Worm (Caenorhabditis elegans) whole organism, young adult: Measurements from ENCODE around the gene srt-36.
"Not testable (repeated sequence)": the region's sequence is repeated elsewhere in the genome, so short reads cannot be mapped to it uniquely, and the experiment has no call there.

Experiments used
- F10E7.11 ChIP-seq: sonication (generic microtip); optimal IDR thresholded peaks from 2 replicates; lab custom pipeline; 2017; ENCODE audit warnings: mild to moderate bottlenecking, missing genetic modification characterization, moderate library complexity, missing compliant biosample characterization
- F39B2.1 ChIP-seq: fragments of 200-800 bp; sonication (Bioruptor generic); IDR thresholded peaks from 2 replicates; pipeline ENCODE4 v1.3.6; 2022; ENCODE audit warnings: missing genetic modification reagents, missing genetic modification characterization, missing compliant biosample characterization
- F49E8.2 ChIP-seq: sonication (generic microtip); optimal IDR thresholded peaks from 3 replicates; lab custom pipeline; 2017; ENCODE audit warnings: missing genetic modification characterization, mild to moderate bottlenecking, missing compliant biosample characterization, antibody characterized with exemption, moderate library complexity; ENCODE audit not compliant: insufficient read depth
- F57A8.1 ChIP-seq: fragments of 200-800 bp; sonication (Bioruptor generic); optimal IDR thresholded peaks from 2 replicates; lab custom pipeline; 2018; ENCODE audit warnings: mild to moderate bottlenecking, missing genetic modification characterization, moderate library complexity, missing compliant biosample characterization
- K11D2.4 ChIP-seq: fragments of 200-800 bp; sonication (Bioruptor generic); IDR thresholded peaks from 2 replicates; pipeline ENCODE4 v1.3.6; 2022; ENCODE audit warnings: missing genetic modification reagents, missing genetic modification characterization, missing compliant biosample characterization
- T07F8.4 ChIP-seq: sonication (generic microtip); optimal IDR thresholded peaks from 2 replicates; lab custom pipeline; 2016; ENCODE audit warnings: mild to moderate bottlenecking, missing genetic modification characterization, moderate library complexity, missing compliant biosample characterization
- Y53F4B.3 ChIP-seq: fragments of 200-800 bp; sonication (Bioruptor generic); IDR thresholded peaks from 2 replicates; pipeline ENCODE4 v1.3.6; 2022; ENCODE audit warnings: missing genetic modification reagents, missing genetic modification characterization, missing compliant biosample characterization
- atf-7 ChIP-seq: sonication (generic microtip); optimal IDR thresholded peaks from 2 replicates; lab custom pipeline; 2017; ENCODE audit warnings: mild to moderate bottlenecking, missing genetic modification characterization, missing compliant biosample characterization
- attf-5 ChIP-seq: fragments of 200-800 bp; sonication (Bioruptor generic); optimal IDR thresholded peaks from 2 replicates; lab custom pipeline; 2018; ENCODE audit warnings: mild to moderate bottlenecking, missing genetic modification characterization, missing compliant biosample characterization
- bed-1 ChIP-seq: fragments of 200-800 bp; sonication (Bioruptor generic); IDR thresholded peaks from 2 replicates; pipeline ENCODE4 v1.3.6; 2022; ENCODE audit warnings: missing genetic modification reagents, missing genetic modification characterization, missing compliant biosample characterization
- cebp-2 ChIP-seq: fragments of 200-800 bp; sonication (Bioruptor generic); IDR thresholded peaks from 2 replicates; pipeline ENCODE4 v1.3.6; 2022; ENCODE audit warnings: missing genetic modification characterization, missing compliant biosample characterization
- chd-7 ChIP-seq: sonication (generic microtip); optimal IDR thresholded peaks from 2 replicates; lab custom pipeline; 2016; ENCODE audit warnings: mild to moderate bottlenecking, missing genetic modification characterization, moderate library complexity, missing compliant biosample characterization
- dpl-1 ChIP-seq: fragments of 150-350 bp; optimal IDR thresholded peaks from 2 replicates; lab custom pipeline; 2014; ENCODE audit warnings: missing biosample characterization, missing genetic modification reagents, missing genetic modification characterization
- egl-44 ChIP-seq: fragments of 200-800 bp; sonication (Bioruptor generic); IDR thresholded peaks from 2 replicates; pipeline ENCODE4 v1.3.6; 2022; ENCODE audit warnings: missing genetic modification reagents, missing genetic modification characterization, missing compliant biosample characterization
- hmg-20 ChIP-seq: fragments of 200-800 bp; sonication (Bioruptor generic); IDR thresholded peaks from 2 replicates; pipeline ENCODE4 v1.3.6; 2022; ENCODE audit warnings: missing genetic modification reagents, missing genetic modification characterization, missing compliant biosample characterization
- lin-40 ChIP-seq: sonication (generic microtip); optimal IDR thresholded peaks from 2 replicates; lab custom pipeline; 2016; ENCODE audit warnings: missing genetic modification characterization, mild to moderate bottlenecking, missing compliant biosample characterization, missing genotype, missing genetic modification reagents
- lin-54 ChIP-seq: fragments of 200-800 bp; sonication (Bioruptor generic); optimal IDR thresholded peaks from 2 replicates; lab custom pipeline; 2018; ENCODE audit warnings: mild to moderate bottlenecking, missing genetic modification characterization, missing compliant biosample characterization
- madf-10 ChIP-seq: sonication (generic microtip); optimal IDR thresholded peaks from 2 replicates; lab custom pipeline; 2016; ENCODE audit warnings: mild to moderate bottlenecking, missing genetic modification characterization, missing compliant biosample characterization
- nhr-120 ChIP-seq: fragments of 200-800 bp; sonication (Bioruptor generic); IDR thresholded peaks from 2 replicates; pipeline ENCODE4 v1.3.6; 2022; ENCODE audit warnings: missing genetic modification characterization, missing compliant biosample characterization
- nhr-27 ChIP-seq: fragments of 200-800 bp; sonication (Bioruptor generic); optimal IDR thresholded peaks from 2 replicates; lab custom pipeline; 2018; ENCODE audit warnings: mild to moderate bottlenecking, missing genetic modification characterization, moderate library complexity, missing compliant biosample characterization
- pbrm-1 ChIP-seq: fragments of 200-800 bp; sonication (Bioruptor generic); IDR thresholded peaks from 2 replicates; pipeline ENCODE4 v1.3.6; 2022; ENCODE audit warnings: missing genetic modification reagents, missing genetic modification characterization, missing compliant biosample characterization
- sea-2 ChIP-seq: fragments of 200-800 bp; sonication (Bioruptor generic); IDR thresholded peaks from 2 replicates; pipeline ENCODE4 v1.3.6; 2022; ENCODE audit warnings: missing genetic modification characterization, missing compliant biosample characterization
- snpc-4 ChIP-seq, 5 experiments: fragments of 150-350 bp in 1 of 5; sonication (generic microtip) in 4 of 5; optimal IDR thresholded peaks; 2 replicates each; lab custom pipeline; 2014 to 2018; ENCODE audit warnings: missing genetic modification characterization in 5 of 5, missing biosample characterization in 3 of 5, antibody characterized with exemption in 2 of 5, mild to moderate bottlenecking in 2 of 5, missing compliant biosample characterization in 2 of 5, missing genotype in 2 of 5, moderate library complexity in 2 of 5, missing genetic modification reagents in 1 of 5
- tbp1 ChIP-seq: fragments of 200-800 bp; sonication (Bioruptor generic); optimal IDR thresholded peaks from 2 replicates; lab custom pipeline; 2018; ENCODE audit warnings: mild to moderate bottlenecking, missing genetic modification characterization, missing compliant biosample characterization
- tlf-1 ChIP-seq: fragments of 200-800 bp; sonication (Bioruptor generic); optimal IDR thresholded peaks from 2 replicates; lab custom pipeline; 2018; ENCODE audit warnings: mild to moderate bottlenecking, missing genetic modification characterization, missing compliant biosample characterization
- unc-130 ChIP-seq: sonication (generic microtip); optimal IDR thresholded peaks from 2 replicates; lab custom pipeline; 2016; ENCODE audit warnings: missing genetic modification reagents, missing genetic modification characterization, missing compliant biosample characterization
- xnd-1 ChIP-seq: sonication (generic microtip); optimal IDR thresholded peaks from 2 replicates; lab custom pipeline; 2016; ENCODE audit warnings: missing genotype, missing genetic modification reagents, missing genetic modification characterization, missing compliant biosample characterization
- zim-3 ChIP-seq: sonication (generic microtip); optimal IDR thresholded peaks from 2 replicates; lab custom pipeline; 2017; ENCODE audit warnings: mild to moderate bottlenecking, missing genetic modification characterization, moderate library complexity, missing compliant biosample characterization
- ztf-22 ChIP-seq: fragments of 200-800 bp; sonication (Bioruptor generic); optimal IDR thresholded peaks from 2 replicates; lab custom pipeline; 2018; ENCODE audit warnings: mild to moderate bottlenecking, missing genetic modification characterization, moderate library complexity, missing compliant biosample characterization
- ztf-3 ChIP-seq: fragments of 200-800 bp; sonication (Bioruptor generic); optimal IDR thresholded peaks from 2 replicates; lab custom pipeline; 2018; ENCODE audit warnings: mild to moderate bottlenecking, missing genetic modification characterization, missing compliant biosample characterization
- ztf-6 ChIP-seq: fragments of 200-800 bp; sonication (Bioruptor generic); IDR thresholded peaks from 2 replicates; pipeline ENCODE4 v1.3.6; 2022; ENCODE audit warnings: missing genetic modification reagents, missing genetic modification characterization, missing compliant biosample characterization

The srt-36 gene

ce11 chrV:4298579-4298978 lies 30.5 kb upstream of the srt-36 start, which contains the start of gene ZC132.11 (continued):
- TF ChIP-seq Y53F4B.3 (GFP tag; lab: Robert Waterston, UW) = no peak
- TF ChIP-seq atf-7 (tag; lab: Kevin White, UChicago) = no peak
- TF ChIP-seq nhr-27 = no peak

ce11 chrV:4295920-4296319 lies 27.8 kb upstream of the srt-36 start, which contains the start of gene F47D2.11:
Gene F47D2.11, minus strand, starts transcription at chrV:4296020.
- TF ChIP-seq ztf-3 (GFP tag; lab: Kevin White, UChicago) (no peak), egl-44 (no peak), unc-130 (no peak), sea-2 (no peak), ztf-6 (GFP tag; lab: Robert Waterston, UW) (no peak), chd-7 (tag; lab: Kevin White, UChicago) (no peak), xnd-1 (no peak), lin-40 (tag; lab: Kevin White, UChicago) (no peak), madf-10 (no peak), T07F8.4 (tag; lab: Kevin White, UChicago) (no peak), K11D2.4 (no peak), lin-54 (GFP tag; lab: Kevin White, UChicago) (no peak), attf-5 (GFP tag; lab: Kevin White, UChicago) (no peak), F39B2.1 (no peak), F49E8.2 (no peak), F10E7.11 (tag; lab: Kevin White, UChicago) (no peak), cebp-2 (GFP tag; lab: Robert Waterston, UW) (no peak), hmg-20 (GFP tag; lab: Robert Waterston, UW) (no peak), zim-3 (tag; lab: Kevin White, UChicago) (no peak), nhr-120 (GFP tag; lab: Robert Waterston, UW) (no peak)

- TF ChIP-seq F57A8.1 (GFP tag; lab: Kevin White, UChicago); ztf-22; tlf-1 (GFP tag; lab: Kevin White, UChicago): not testable (repeated sequence)
- TF ChIP-seq, all 124 proteins: peak for 0; not testable (repeated sequence) for 124
Observed at ce11 chrV:4293425-4293824, 25.3 kb upstream of the srt-36 start, which contains the start of gene srh-194. Gene srh-194, minus strand, starts transcription at chrV:4293525.

- not testable (repeated sequence) for TF ChIP-seq bed-1 (GFP tag; lab: Robert Waterston, UW); tbp1; dpl-1
Observed at ce11 chrV:4290093-4290492, 22.0 kb upstream of the srt-36 start, which contains the start of gene srh-193. Gene srh-193, minus strand, starts transcription at chrV:4290193.

ce11 chrV:4284737-4285136 lies 16.6 kb upstream of the srt-36 start, which contains the start of gene srt-19:
Gene srt-19, plus strand, starts transcription at chrV:4285037.
- TF ChIP-seq pbrm-1; snpc-4 (GFP tag; optimal IDR thresholded peaks at IDR 0.05; lab: Kevin White, UChicago); snpc-4 (tag; optimal IDR thresholded peaks at IDR 0.05; lab: Kevin White, UChicago); T07F8.4 (tag; lab: Kevin White, UChicago): not testable (repeated sequence)
- TF ChIP-seq, all 124 proteins: peak for 0; not testable (repeated sequence) for 124
